Worm (Caenorhabditis elegans): ENCODE results near the gene F11A10.5.

ce11 chrIV:12108984-12109657 lies 15.2 kb downstream of the F11A10.5 start:
- TF ChIP-seq flt-1 (GFP tag; IDR thresholded peaks at IDR 0.05), result no peak
- TF ChIP-seq cog-1 (tag; optimal IDR thresholded peaks at IDR 0.05), result no peak
- TF ChIP-seq klf-2 (GFP tag; conservative IDR thresholded peaks at IDR 0.05), result no peak

Data from whole organism, midembryonic.